Worm (Caenorhabditis elegans): ENCODE data around the gene C44B11.4.

- no peak for TF ChIP-seq dao-5 (tag; optimal IDR thresholded peaks at IDR 0.05)
- TF ChIP-seq him-1 (tag; optimal IDR thresholded peaks at IDR 0.05), result peak; percentile 70
- TF ChIP-seq W03F9.2 (tag; optimal IDR thresholded peaks at IDR 0.05), result no peak
These were observed 4.4 kb downstream of the C44B11.4 start, which contains the start of gene mec-12 for ce11 chrIII:3139144-3139543.
